Worm (Caenorhabditis elegans): ENCODE measurements around the gene abhd-14.

abhd-14 gene

ce11 chrIV:991647-992400 is 38.0 kb downstream of the abhd-14 start, which contains the start of gene lep-2:
Gene lep-2, plus strand, starts transcription at chrIV:992283.
- TF ChIP-seq egl-27 (tag; optimal IDR thresholded peaks at IDR 0.05), result no peak
- peak; percentile 90 for TF ChIP-seq gmeb-1 (tag; optimal IDR thresholded peaks at IDR 0.05)
- TF ChIP-seq unc-55 (GFP tag; optimal IDR thresholded peaks at IDR 0.05), result peak; percentile 41
- peak; percentile 1 to 50 for TF ChIP-seq lsy-2 (tag; optimal IDR thresholded peaks at IDR 0.05)
- peak; percentile 38 for TF ChIP-seq C34F6.9 (tag; optimal IDR thresholded peaks at IDR 0.05)
- peak; percentile 18 for TF ChIP-seq nhr-129 (tag; optimal IDR thresholded peaks at IDR 0.05)
- TF ChIP-seq skn-1 (tag; optimal IDR thresholded peaks at IDR 0.05), result no peak
- no peak for TF ChIP-seq ceh-82 (tag; optimal IDR thresholded peaks at IDR 0.05)
- TF ChIP-seq nhr-237 (tag; optimal IDR thresholded peaks at IDR 0.05), result no peak

- TF ChIP-seq unc-55 (GFP tag; optimal IDR thresholded peaks at IDR 0.05) (peak; percentile 21), sem-4 (tag; optimal IDR thresholded peaks at IDR 0.05) (no peak), ama-1 (optimal IDR thresholded peaks at IDR 0.05) (peak; percentile 65), ztf-1 (GFP tag; conservative IDR thresholded peaks at IDR 0.05) (no peak), ceh-16 (tag; optimal IDR thresholded peaks at IDR 0.05) (no peak), crh-2 (tag; optimal IDR thresholded peaks at IDR 0.05) (no peak), lin-39 (tag; optimal IDR thresholded peaks at IDR 0.05) (no peak), lsy-2 (tag; optimal IDR thresholded peaks at IDR 0.05) (peak in 1 of 2 experiments; percentile 9), snpc-4 (tag; optimal IDR thresholded peaks at IDR 0.05) (peak; percentile 92), gmeb-1 (tag; optimal IDR thresholded peaks at IDR 0.05) (no peak), nhr-129 (tag; optimal IDR thresholded peaks at IDR 0.05) (no peak), lin-13 (GFP tag; optimal IDR thresholded peaks at IDR 0.05) (no peak), ztf-11 (tag; optimal IDR thresholded peaks at IDR 0.05) (no peak), mbf-1 (tag; optimal IDR thresholded peaks at IDR 0.05) (no peak), blmp-1 (tag; optimal IDR thresholded peaks at IDR 0.05; ENCODE audit: insufficient read depth) (no peak)
Measured at ce11 chrIV:991181-991642, 38.6 kb downstream of the abhd-14 start.

- TF ChIP-seq mab-5 (tag; optimal IDR thresholded peaks at IDR 0.05), result no peak
- TF ChIP-seq fos-1 (tag; optimal IDR thresholded peaks at IDR 0.05), result no peak
- TF ChIP-seq alr-1 (tag; optimal IDR thresholded peaks at IDR 0.05), result no peak
- TF ChIP-seq nhr-23 (tag; optimal IDR thresholded peaks at IDR 0.05), result no peak
- no peak for TF ChIP-seq unc-62 (GFP tag; optimal IDR thresholded peaks at IDR 0.05)
- TF ChIP-seq elt-3 (tag; optimal IDR thresholded peaks at IDR 0.05), result no peak
- no peak for TF ChIP-seq snpc-4 (tag; optimal IDR thresholded peaks at IDR 0.05)
- no peak for TF ChIP-seq nhr-6 (tag; optimal IDR thresholded peaks at IDR 0.05)
- no peak for TF ChIP-seq ceh-82 (tag; optimal IDR thresholded peaks at IDR 0.05)
- no peak for TF ChIP-seq Y55F3AM.14 (GFP tag; optimal IDR thresholded peaks at IDR 0.05)
- TF ChIP-seq nhr-25 (tag; optimal IDR thresholded peaks at IDR 0.05), result no peak
- no peak for TF ChIP-seq lin-13 (GFP tag; optimal IDR thresholded peaks at IDR 0.05)
- TF ChIP-seq nhr-77 (tag; optimal IDR thresholded peaks at IDR 0.05), result no peak
- TF ChIP-seq C34F6.9 (tag; optimal IDR thresholded peaks at IDR 0.05), result no peak
- no peak for TF ChIP-seq nhr-11 (tag; optimal IDR thresholded peaks at IDR 0.05)
- no peak for TF ChIP-seq sem-4 (tag; optimal IDR thresholded peaks at IDR 0.05)
Measured at ce11 chrIV:990352-990751, 39.5 kb downstream of the abhd-14 start, which contains the start of gene egrh-2. Gene egrh-2, minus strand, starts transcription at chrIV:990452.

ce11 chrIV:983558-983957 is 46.3 kb downstream of the abhd-14 start:
- no peak for TF ChIP-seq ZK546.5 (tag; optimal IDR thresholded peaks at IDR 0.05)

Measured in whole organism, L2 larva.